Worm (Caenorhabditis elegans) whole organism, mixed stage, embryonic: ENCODE data around the gene clec-60.
"Not testable (repeated sequence)": the region's sequence is repeated elsewhere in the genome, so short reads cannot be mapped to it uniquely, and the experiment has no call there.

Source experiments
- blmp-1 ChIP-seq: fragments of 150-350 bp; optimal IDR thresholded peaks from 2 replicates; lab custom pipeline; 2014; ENCODE audit warnings: missing biosample characterization, missing genetic modification characterization
- drap-1 ChIP-seq: fragments of 200-800 bp; sonication (Bioruptor generic); optimal IDR thresholded peaks from 3 replicates; lab custom pipeline; 2018; ENCODE audit warnings: mild to moderate bottlenecking, missing genetic modification characterization, missing compliant biosample characterization
- hlh-1 ChIP-seq: fragments of 150-350 bp; optimal IDR thresholded peaks from 2 replicates; lab custom pipeline; 2014; ENCODE audit warnings: missing biosample characterization, missing genetic modification reagents, missing genetic modification characterization
- lin-13 ChIP-seq: fragments of 150-350 bp; optimal IDR thresholded peaks from 2 replicates; lab custom pipeline; 2014; ENCODE audit warnings: missing biosample characterization, missing genetic modification characterization
- lsy-2 ChIP-seq: fragments of 150-350 bp; optimal IDR thresholded peaks from 2 replicates; lab custom pipeline; 2014; ENCODE audit warnings: missing biosample characterization, missing genetic modification characterization
- mab-5 ChIP-seq: fragments of 150-350 bp; optimal IDR thresholded peaks from 2 replicates; lab custom pipeline; 2014; ENCODE audit warnings: missing biosample characterization, missing genetic modification characterization
- mep-1 ChIP-seq: fragments of 150-350 bp; optimal IDR thresholded peaks from 2 replicates; lab custom pipeline; 2017; ENCODE audit warnings: missing biosample characterization, missing genetic modification reagents, missing genetic modification characterization, inconsistent platforms
- nhr-2 ChIP-seq: fragments of 150-350 bp; optimal IDR thresholded peaks from 2 replicates; lab custom pipeline; 2014; ENCODE audit warnings: missing biosample characterization, missing genetic modification characterization
- nhr-28 ChIP-seq: fragments of 150-350 bp; optimal IDR thresholded peaks from 2 replicates; lab custom pipeline; 2014; ENCODE audit warnings: missing biosample characterization, missing genetic modification characterization
- nhr-76 ChIP-seq: sonication (generic microtip); optimal IDR thresholded peaks from 2 replicates; lab custom pipeline; 2017; ENCODE audit warnings: missing biosample characterization, missing genetic modification characterization
- sem-2 ChIP-seq: fragments of 200-800 bp; sonication (Bioruptor generic); optimal IDR thresholded peaks from 2 replicates; lab custom pipeline; 2018; ENCODE audit warnings: mild to moderate bottlenecking, missing genetic modification characterization, missing compliant biosample characterization
- snpc-4 ChIP-seq: fragments of 150-350 bp; optimal IDR thresholded peaks from 2 replicates; lab custom pipeline; 2014; ENCODE audit warnings: missing biosample characterization, missing genetic modification characterization
- tbx-8 ChIP-seq: fragments of 200-800 bp; sonication (Bioruptor generic); optimal IDR thresholded peaks from 2 replicates; lab custom pipeline; 2018; ENCODE audit warnings: mild to moderate bottlenecking, missing genetic modification characterization, moderate library complexity, missing compliant biosample characterization
- ztf-11 ChIP-seq: fragments of 150-350 bp; optimal IDR thresholded peaks from 2 replicates; lab custom pipeline; 2014; ENCODE audit warnings: missing biosample characterization, missing genetic modification characterization

Gene clec-60

DNA sequence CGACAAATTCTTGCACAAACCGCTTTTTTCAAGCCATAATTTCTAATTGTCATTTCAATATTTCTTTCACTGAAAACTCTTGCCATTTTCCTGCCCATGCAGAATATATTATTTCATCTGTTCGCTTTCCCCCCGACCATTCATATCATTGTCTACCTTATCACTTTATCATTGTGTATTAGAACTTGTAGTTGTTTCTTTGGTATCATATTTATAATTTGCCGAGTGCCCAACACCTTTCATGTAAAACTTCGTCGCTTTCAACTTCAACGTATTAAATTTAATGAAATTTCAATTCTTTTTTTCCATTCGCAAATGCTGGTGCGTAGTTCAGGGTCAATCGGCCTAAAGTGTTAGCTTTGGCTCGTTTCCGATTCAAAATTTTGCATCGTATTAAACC lies 38.8 kb downstream of the clec-60 start, which contains the start of gene ZK673.1:
TSS of gene ZK673.1 (plus strand) at position 301 of the 400 bp plus-strand sequence.
- TF ChIP-seq lsy-2; hlh-1 (tag; lab: Kevin White, UChicago); mab-5: not testable (repeated sequence)
- TF ChIP-seq, all 35 proteins: peak for 0; not testable (repeated sequence) for 35

ce11 chrII:10439976-10440375 lies 41.7 kb downstream of the clec-60 start, which contains the start of gene E04D5.4:
TSS of gene E04D5.4 (plus strand) at chrII:10440276.
- TF ChIP-seq mep-1 (tag; lab: Kevin White, UChicago) (no peak), nhr-28 (no peak)

ce11 chrII:10437840-10438239 lies 43.8 kb downstream of the clec-60 start:
- TF ChIP-seq sem-2 (GFP tag; lab: Kevin White, UChicago): no peak
- TF ChIP-seq, all 35 proteins: peak for 0

ce11 chrII:10435836-10436235 lies 45.8 kb downstream of the clec-60 start, which contains the start of gene cut-4:
TSS of gene cut-4 (plus strand) at chrII:10436136.
- TF ChIP-seq nhr-2 (tag; lab: Kevin White, UChicago) (no peak), mab-5 (no peak), drap-1 (GFP tag; lab: Kevin White, UChicago) (no peak), blmp-1 (tag; lab: Kevin White, UChicago) (no peak), tbx-8 (GFP tag; lab: Kevin White, UChicago) (no peak), nhr-76 (tag; lab: Kevin White, UChicago) (no peak), lin-13 (no peak), ztf-11 (tag; lab: Kevin White, UChicago) (no peak), snpc-4 (tag; lab: Kevin White, UChicago) (no peak)
- TF ChIP-seq, all 35 proteins: peak for 0
